Fruit fly (Drosophila melanogaster): ENCODE results near the gene Cpr67B.

Cpr67B gene

DNA sequence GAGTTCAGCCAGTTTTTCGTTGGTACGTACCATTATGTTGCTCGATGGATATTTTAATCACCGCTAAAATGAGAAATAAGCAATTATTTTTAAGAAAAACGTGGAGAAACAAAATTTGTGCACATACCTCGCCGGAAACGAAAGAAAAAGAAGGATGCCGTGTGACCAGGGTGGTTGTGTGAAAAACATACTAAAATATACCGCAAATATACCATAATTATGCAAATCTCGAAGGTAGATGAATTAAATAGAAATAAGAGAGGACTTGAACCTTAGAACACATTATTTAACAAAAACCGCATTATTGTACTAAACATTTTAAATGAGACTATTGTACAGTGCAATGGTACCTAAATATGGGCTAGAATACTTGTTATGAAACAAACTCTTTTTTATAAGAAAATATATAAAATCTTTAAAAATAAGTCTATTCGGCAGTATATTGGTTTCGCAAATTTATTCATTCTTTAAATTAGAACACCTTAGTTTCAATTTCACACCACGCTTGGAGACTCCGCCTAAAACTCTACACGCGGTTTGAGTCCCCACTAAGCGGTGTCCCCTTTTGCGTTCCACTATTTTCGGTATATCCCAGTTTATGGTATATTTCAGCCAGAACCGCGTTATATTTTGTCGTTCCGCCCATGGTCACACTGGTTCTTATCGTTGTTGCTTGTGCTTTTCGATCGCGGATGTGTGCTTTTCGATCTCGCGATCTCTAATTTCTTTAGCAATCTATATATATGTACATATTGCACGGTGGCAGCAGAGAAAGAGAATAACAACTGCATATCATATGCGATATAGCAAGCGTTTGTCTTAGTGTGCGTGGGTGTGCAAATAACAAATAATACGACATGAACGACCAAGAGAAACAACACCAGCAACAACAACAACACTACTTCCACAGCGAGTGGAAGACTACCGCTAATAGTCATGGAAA lies 25.3 kb downstream of the Cpr67B start, which contains the start of the genes RpS17 and MTF-1 (continued):
- TF ChIP-seq amos (GFP tag; IDR thresholded peaks at IDR 0.05; ENCODE audit: partially characterized antibody) (no peak; the same call in 1 of the 2 replicates), ase (GFP tag; IDR thresholded peaks at IDR 0.05) (peak; percentile 51; the same call in 2 of the 3 replicates), CG13775 (GFP tag; optimal IDR thresholded peaks at IDR 0.05) (peak; percentile 61), eve (GFP tag; optimal IDR thresholded peaks at IDR 0.05) (no peak), danr (GFP tag; IDR thresholded peaks at IDR 0.05) (no peak), al (GFP tag; IDR thresholded peaks at IDR 0.05) (no peak), Dip3 (GFP tag; optimal IDR thresholded peaks at IDR 0.05) (peak; percentile 17), CHES-1-like (GFP tag; optimal IDR thresholded peaks at IDR 0.05) (peak; percentile 43), dm (GFP tag; optimal IDR thresholded peaks at IDR 0.05) (peak; percentile 66), CG4820 (GFP tag; optimal IDR thresholded peaks at IDR 0.05) (no peak), CG10366 (GFP tag; IDR thresholded peaks at IDR 0.05) (peak; percentile 37), CG5953 (GFP tag; IDR thresholded peaks at IDR 0.05) (no peak; the same call in 1 of the 2 replicates), GATAe (GFP tag; conservative IDR thresholded peaks at IDR 0.05) (no peak), CG17612 (GFP tag; IDR thresholded peaks at IDR 0.05) (no peak), CG31441 (GFP tag; IDR thresholded peaks at IDR 0.05) (peak; percentile 41; the same call in 1 of the 2 replicates), CG15011 (GFP tag; optimal IDR thresholded peaks at IDR 0.05) (peak; percentile 41), sr (GFP tag; IDR thresholded peaks at IDR 0.05) (peak; percentile 48), Hand (GFP tag; optimal IDR thresholded peaks at IDR 0.05) (peak; percentile 37), Jarid2 (GFP tag; optimal IDR thresholded peaks at IDR 0.05) (peak; percentile 70), CG9609 (GFP tag; optimal IDR thresholded peaks at IDR 0.05) (peak; percentile 41), CG32772 (GFP tag; IDR thresholded peaks at IDR 0.05) (no peak), CG17359 (tag; optimal IDR thresholded peaks at IDR 0.05) (peak; percentile 37), CG14050 (GFP tag; IDR thresholded peaks at IDR 0.05) (peak; percentile 42; the same call in 2 of the 3 replicates), tx (GFP tag; optimal IDR thresholded peaks at IDR 0.05) (no peak), chif (GFP tag; optimal IDR thresholded peaks at IDR 0.05) (peak in 1 of 2 experiments; percentile 24), dpn (GFP tag; optimal IDR thresholded peaks at IDR 0.05) (peak in 1 of 2 experiments; percentile 11), CG17385 (GFP tag; optimal IDR thresholded peaks at IDR 0.05) (peak; percentile 71), CG4707 (GFP tag; optimal IDR thresholded peaks at IDR 0.05) (peak; percentile 69), nmo (GFP tag; optimal IDR thresholded peaks at IDR 0.05) (peak; percentile 48), sim (GFP tag; IDR thresholded peaks at IDR 0.05) (0 out of 2 replicates have a peak, but pooled peaks have one; percentile 16), jing (GFP tag; optimal IDR thresholded peaks at IDR 0.05) (no peak), CG1233 (GFP tag; optimal IDR thresholded peaks at IDR 0.05) (peak; percentile 31), hth (optimal IDR thresholded peaks at IDR 0.05) (no peak), Hr51 (GFP tag; optimal IDR thresholded peaks at IDR 0.05) (no peak), CG31224 (GFP tag; IDR thresholded peaks at IDR 0.05) (no peak), CG13424 (tag; optimal IDR thresholded peaks at IDR 0.05) (no peak), lola (GFP tag; optimal IDR thresholded peaks at IDR 0.05) (no peak), PHDP (tag; optimal IDR thresholded peaks at IDR 0.05) (peak; percentile 66), CG9876 (GFP tag; optimal IDR thresholded peaks at IDR 0.05) (peak; percentile 32), CG2712 (tag; optimal IDR thresholded peaks at IDR 0.05) (peak; percentile 47), tio (GFP tag; optimal IDR thresholded peaks at IDR 0.05) (peak; percentile 47), HLH3B (GFP tag; IDR thresholded peaks at IDR 0.05) (peak; percentile 34; the same call in 1 of the 2 replicates), Sin3A (optimal IDR thresholded peaks at IDR 0.05) (no peak), CG7839 (tag; optimal IDR thresholded peaks at IDR 0.05) (peak; percentile 37), CG32767 (GFP tag; IDR thresholded peaks at IDR 0.05) (no peak), slbo (GFP tag; IDR thresholded peaks at IDR 0.05) (peak; percentile 53), CG11696 (GFP tag; IDR thresholded peaks at IDR 0.05) (peak; percentile 9; the same call in 1 of the 2 replicates), Oaz (GFP tag; IDR thresholded peaks at IDR 0.05) (no peak), HLH54F (GFP tag; optimal IDR thresholded peaks at IDR 0.05) (no peak)
